In the genomic region with DNA sequence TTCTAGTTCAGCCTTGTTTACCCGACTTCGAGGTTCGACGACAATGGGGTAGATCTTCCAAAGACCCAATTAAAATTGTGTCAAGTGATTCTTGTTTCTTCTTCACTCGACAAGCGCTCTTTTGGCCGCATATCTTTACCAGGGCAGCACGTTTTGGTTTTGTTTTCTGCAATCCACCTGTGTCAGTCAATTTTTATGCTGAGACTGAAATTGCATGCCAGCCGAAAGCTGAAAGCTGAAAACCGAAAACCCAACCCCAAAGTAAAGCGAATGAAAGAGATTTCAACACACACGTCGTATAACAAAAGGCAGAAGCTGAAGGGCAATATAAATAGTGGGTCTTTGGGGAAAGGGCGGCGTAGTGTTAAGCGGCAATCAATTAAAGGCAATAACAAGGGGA, we compare ENCODE assay signal across 2 fruit fly cellular contexts.
A peak's percentile ranks its signal among the peaks of the same experiment; 100 is the strongest.
TF ChIP-seq lines count a peak whose summit lies in the region.

No protein-coding gene starts in this region.

- no peak for TF ChIP-seq CTCF in whole organism, embryonic (GFP tag; optimal IDR thresholded peaks at IDR 0.05; lab: Kevin White, UChicago)

TF ChIP-seq in whole organism, adult, 20 proteins besides CTCF, POLR2A, EP300 and RAD21:
- no peak for TF ChIP-seq CG33017 (tag; optimal IDR thresholded peaks at IDR 0.05; lab: Kevin White, UChicago)
- TF ChIP-seq tj (GFP tag; optimal IDR thresholded peaks at IDR 0.05; lab: Kevin White, UChicago), result peak; percentile 99
TF ChIP-seq in whole organism, adult: peak in this region for 1.

TF ChIP-seq in whole organism, embryonic, 481 proteins besides CTCF, POLR2A, EP300 and RAD21:
- TF ChIP-seq jumu (GFP tag; optimal IDR thresholded peaks at IDR 0.05; lab: Kevin White, UChicago) (no peak), Sry-δ (GFP tag; optimal IDR thresholded peaks at IDR 0.05; lab: Kevin White, UChicago) (no peak), chinmo (GFP tag; IDR thresholded peaks at IDR 0.05; lab: Robert Waterston, UW; ENCODE audit: partially characterized antibody) (0 out of 4 replicates have a peak, but pooled peaks have one; percentile 14), tin (GFP tag; optimal IDR thresholded peaks at IDR 0.05; lab: Kevin White, UChicago) (no peak), otp (GFP tag; IDR thresholded peaks at IDR 0.05; lab: Robert Waterston, UW) (no peak)
